Fruit fly (Drosophila melanogaster) whole organism, embryonic: Measurements from ENCODE around the gene raw.

Experiments used
- Atf3 ChIP-seq: fragments of 200-800 bp; sonication (Bioruptor generic); optimal IDR thresholded peaks from 3 replicates; lab custom pipeline; 2016; ENCODE audit warnings: missing biosample characterization, missing genetic modification characterization
- Atf6 ChIP-seq: fragments of 200-800 bp; sonication (Bioruptor generic); IDR thresholded peaks from 2 replicates; pipeline ENCODE4 v1.3.6; 2022; ENCODE audit warnings: missing biosample characterization, missing genetic modification characterization
- CG12219 ChIP-seq: fragments of 200-800 bp; sonication (Bioruptor generic); optimal IDR thresholded peaks from 3 replicates; lab custom pipeline; 2018; ENCODE audit warnings: missing biosample characterization, mild to moderate bottlenecking, missing genetic modification characterization
- CG12744 ChIP-seq: fragments of 200-800 bp; sonication (Bioruptor generic); optimal IDR thresholded peaks from 2 replicates; lab custom pipeline; 2016; ENCODE audit warnings: missing biosample characterization, missing genetic modification characterization
- CG13287 ChIP-seq: fragments of 200-800 bp; sonication (Bioruptor generic); IDR thresholded peaks from 2 replicates; pipeline ENCODE4 v1.3.6; 2022; ENCODE audit warnings: missing biosample characterization, missing genetic modification characterization; ENCODE audit not compliant: partially characterized antibody
- CG13424 ChIP-seq: fragments of 200-800 bp; sonication (Bioruptor generic); optimal IDR thresholded peaks from 2 replicates; lab custom pipeline; 2019; ENCODE audit warnings: missing biosample characterization, mild to moderate bottlenecking, missing genetic modification characterization, moderate library complexity
- CG13624 ChIP-seq: fragments of 200-800 bp; sonication (Bioruptor generic); optimal IDR thresholded peaks from 2 replicates; lab custom pipeline; 2016; ENCODE audit warnings: missing biosample characterization, missing genetic modification characterization
- CG14050 ChIP-seq: fragments of 200-800 bp; sonication (Bioruptor generic); IDR thresholded peaks from 3 replicates; pipeline ENCODE4 v1.3.6; 2022; ENCODE audit warnings: missing biosample characterization, missing genetic modification characterization
- CG17829 ChIP-seq: fragments of 200-800 bp; optimal IDR thresholded peaks from 2 replicates; lab custom pipeline; 2019; ENCODE audit warnings: missing biosample characterization, mild to moderate bottlenecking, missing genetic modification characterization, moderate library complexity
- CG18619 ChIP-seq: fragments of 200-800 bp; sonication (Bioruptor generic); optimal IDR thresholded peaks from 3 replicates; lab custom pipeline; 2017; ENCODE audit warnings: missing biosample characterization, mild to moderate bottlenecking, missing genetic modification characterization
- CG2120 ChIP-seq: fragments of 200-800 bp; sonication (Bioruptor generic); optimal IDR thresholded peaks from 3 replicates; lab custom pipeline; 2016; ENCODE audit warnings: missing biosample characterization, missing genetic modification characterization
- CG2129 ChIP-seq: fragments of 200-800 bp; sonication (Bioruptor generic); IDR thresholded peaks from 2 replicates; pipeline ENCODE4 v1.3.6; 2022; ENCODE audit warnings: missing biosample characterization, missing genetic modification characterization; ENCODE audit not compliant: partially characterized antibody
- CG2889 ChIP-seq: fragments of 200-800 bp; sonication (Bioruptor generic); IDR thresholded peaks from 3 replicates; pipeline ENCODE4 v1.3.6; 2022; ENCODE audit warnings: missing biosample characterization, missing genetic modification characterization
- CG30431 ChIP-seq: fragments of 200-800 bp; sonication (Bioruptor generic); optimal IDR thresholded peaks from 2 replicates; lab custom pipeline; 2017; ENCODE audit warnings: missing biosample characterization, missing genetic modification characterization
- CG31441 ChIP-seq: fragments of 200-800 bp; sonication (Bioruptor generic); IDR thresholded peaks from 2 replicates; pipeline ENCODE4 v1.3.6; 2022; ENCODE audit warnings: missing biosample characterization, missing genetic modification characterization
- CG32532 ChIP-seq: fragments of 200-800 bp; sonication (Bioruptor generic); IDR thresholded peaks from 2 replicates; pipeline ENCODE4 v1.3.6; 2022; ENCODE audit warnings: missing biosample characterization, missing genetic modification characterization
- CG4282 ChIP-seq: fragments of 200-800 bp; sonication (Bioruptor generic); optimal IDR thresholded peaks from 2 replicates; lab custom pipeline; 2016; ENCODE audit warnings: missing biosample characterization, missing genetic modification characterization
- CG4617 ChIP-seq: fragments of 200-800 bp; sonication (Bioruptor generic); optimal IDR thresholded peaks from 3 replicates; lab custom pipeline; 2016; ENCODE audit warnings: missing biosample characterization, missing genetic modification characterization, borderline replicate concordance
- CG4820 ChIP-seq: fragments of 200-800 bp; sonication (Bioruptor generic); optimal IDR thresholded peaks from 3 replicates; lab custom pipeline; 2016; ENCODE audit warnings: missing biosample characterization, missing genetic modification characterization
- CG6254 ChIP-seq: fragments of 200-800 bp; sonication (Bioruptor generic); optimal IDR thresholded peaks from 3 replicates; lab custom pipeline; 2017; ENCODE audit warnings: mild to moderate bottlenecking, missing biosample characterization, missing genetic modification reagents, missing genetic modification characterization
- CG7928 ChIP-seq: fragments of 200-800 bp; sonication (Bioruptor generic); optimal IDR thresholded peaks from 2 replicates; lab custom pipeline; 2017; ENCODE audit warnings: missing biosample characterization, mild to moderate bottlenecking, missing genetic modification characterization
- CG8281 ChIP-seq: fragments of 200-800 bp; sonication (Bioruptor generic); optimal IDR thresholded peaks from 2 replicates; lab custom pipeline; 2018; ENCODE audit warnings: missing biosample characterization, mild to moderate bottlenecking, missing genetic modification characterization, moderate library complexity
- CG8290 ChIP-seq, 3 experiments: fragments of 200-800 bp; sonication (Bioruptor generic); optimal IDR thresholded peaks; 2 replicates each; lab custom pipeline; 2016 to 2019; ENCODE audit warnings: missing biosample characterization in 3 of 3, missing genetic modification characterization in 3 of 3, mild to moderate bottlenecking in 2 of 3, moderate library complexity in 1 of 3
- Dref ChIP-seq: fragments of 200-800 bp; sonication (Bioruptor generic); IDR thresholded peaks from 2 replicates; pipeline ENCODE4 v1.3.6; 2022; ENCODE audit warnings: missing biosample characterization, missing genetic modification characterization
- E2f1 ChIP-seq: fragments of 200-800 bp; sonication (Bioruptor generic); IDR thresholded peaks from 2 replicates; pipeline ENCODE4 v1.3.6; 2022; ENCODE audit warnings: missing biosample characterization, missing genetic modification characterization
- GATAe ChIP-seq: fragments of 200-800 bp; sonication (Bioruptor generic); conservative IDR thresholded peaks from 2 replicates; pipeline ENCODE4 v1.3.6; 2022; ENCODE audit warnings: missing biosample characterization, missing genetic modification characterization
- H15 ChIP-seq: fragments of 200-800 bp; sonication (Bioruptor generic); IDR thresholded peaks from 3 replicates; pipeline ENCODE4 v1.3.6; 2022; ENCODE audit warnings: missing biosample characterization, missing genetic modification characterization
- HLH4C ChIP-seq: fragments of 200-800 bp; sonication (Bioruptor generic); IDR thresholded peaks from 3 replicates; pipeline ENCODE4 v1.3.6; 2022; ENCODE audit warnings: missing biosample characterization, missing genetic modification characterization; ENCODE audit not compliant: partially characterized antibody
- Hmx ChIP-seq: fragments of 200-800 bp; sonication (Bioruptor generic); optimal IDR thresholded peaks from 2 replicates; lab custom pipeline; 2016; ENCODE audit warnings: missing biosample characterization, missing genetic modification characterization
- Hr39 ChIP-seq: fragments of >200 bp; optimal IDR thresholded peaks from 2 replicates; lab custom pipeline; 2017
- NFAT ChIP-seq: fragments of 200-800 bp; sonication (Bioruptor generic); IDR thresholded peaks from 2 replicates; pipeline ENCODE4 v1.3.6; 2022; ENCODE audit warnings: missing biosample characterization, missing genetic modification characterization
- NK7.1 ChIP-seq: fragments of 200-800 bp; sonication (Bioruptor generic); optimal IDR thresholded peaks from 3 replicates; lab custom pipeline; 2016; ENCODE audit warnings: missing biosample characterization, missing genetic modification characterization
- Poxn ChIP-seq: fragments of 200-800 bp; sonication (Bioruptor generic); IDR thresholded peaks from 2 replicates; pipeline ENCODE4 v1.3.6; 2022; ENCODE audit warnings: missing biosample characterization, missing genetic modification characterization
- Xrp1 ChIP-seq: fragments of 200-800 bp; sonication (Bioruptor generic); IDR thresholded peaks from 2 replicates; pipeline ENCODE4 v1.3.6; 2022; ENCODE audit warnings: missing biosample characterization, missing genetic modification characterization
- caup ChIP-seq: fragments of 200-800 bp; sonication (Bioruptor generic); optimal IDR thresholded peaks from 3 replicates; lab custom pipeline; 2017; ENCODE audit warnings: missing biosample characterization, mild to moderate bottlenecking, missing genetic modification characterization, moderate library complexity; ENCODE audit not compliant: severe bottlenecking
- dmrt11E ChIP-seq: fragments of 200-800 bp; sonication (Bioruptor generic); optimal IDR thresholded peaks from 3 replicates; lab custom pipeline; 2018; ENCODE audit warnings: missing biosample characterization, mild to moderate bottlenecking, missing genetic modification characterization, moderate library complexity
- dysf ChIP-seq: fragments of 200-800 bp; sonication (Bioruptor generic); IDR thresholded peaks from 3 replicates; pipeline ENCODE4 v1.3.6; 2022; ENCODE audit warnings: missing biosample characterization, missing genetic modification characterization
- exex ChIP-seq: fragments of 200-800 bp; sonication (Bioruptor generic); optimal IDR thresholded peaks from 4 replicates; lab custom pipeline; 2018; ENCODE audit warnings: missing biosample characterization, mild to moderate bottlenecking, missing genetic modification characterization, moderate library complexity
- gcm2 ChIP-seq: fragments of 200-800 bp; sonication (Bioruptor generic); optimal IDR thresholded peaks from 2 replicates; lab custom pipeline; 2016; ENCODE audit warnings: missing biosample characterization, missing genetic modification characterization
- hb ChIP-seq: fragments of 200-800 bp; sonication (Bioruptor generic); IDR thresholded peaks from 3 replicates; pipeline ENCODE4 v1.3.6; 2022; ENCODE audit warnings: missing biosample characterization, missing genetic modification characterization; ENCODE audit not compliant: partially characterized antibody
- hth ChIP-seq: fragments of >200 bp; optimal IDR thresholded peaks from 2 replicates; lab custom pipeline; 2017; ENCODE audit warnings: inconsistent platforms
- klu ChIP-seq: fragments of 200-800 bp; sonication (Bioruptor generic); IDR thresholded peaks from 2 replicates; pipeline ENCODE4 v1.3.6; 2022; ENCODE audit warnings: missing biosample characterization, missing genetic modification characterization
- lola ChIP-seq, 3 experiments: fragments of >200 bp in 2 of 3; fragments of 200-800 bp in 1 of 3; sonication (Bioruptor generic) in 1 of 3; optimal IDR thresholded peaks; 2 replicates each; lab custom pipeline; 2017 to 2019; ENCODE audit warnings: missing biosample characterization in 3 of 3, missing genetic modification characterization in 3 of 3, mild to moderate bottlenecking in 1 of 3, moderate library complexity in 1 of 3
- mam ChIP-seq: fragments of 200-800 bp; sonication (Bioruptor generic); optimal IDR thresholded peaks from 3 replicates; lab custom pipeline; 2016; ENCODE audit warnings: missing biosample characterization, missing genetic modification characterization
- nau ChIP-seq: fragments of 200-800 bp; sonication (Bioruptor generic); optimal IDR thresholded peaks from 3 replicates; lab custom pipeline; 2017; ENCODE audit warnings: missing biosample characterization, mild to moderate bottlenecking, missing genetic modification characterization, missing genetic modification reagents
- pan ChIP-seq, 4 experiments: fragments of >200 bp in 3 of 4; fragments of 200-800 bp in 1 of 4; sonication (Bioruptor generic) in 1 of 4; optimal IDR thresholded peaks in 3 of 4; IDR thresholded peaks in 1 of 4; 2 replicates each; pipeline versions ENCODE4 v1.3.6 to Lab custom; 2017 to 2022; ENCODE audit warnings: missing biosample characterization in 2 of 4, missing genetic modification characterization in 2 of 4, mixed read lengths in 1 of 4
- ranshi ChIP-seq: fragments of 200-800 bp; sonication (Bioruptor generic); IDR thresholded peaks from 2 replicates; pipeline ENCODE4 v1.3.6; 2022; ENCODE audit warnings: missing biosample characterization, missing genetic modification characterization
- sna ChIP-seq: fragments of 200-800 bp; sonication (Bioruptor generic); IDR thresholded peaks from 2 replicates; pipeline ENCODE4 v1.3.6; 2022; ENCODE audit warnings: missing biosample characterization, missing genetic modification characterization; ENCODE audit not compliant: partially characterized antibody
- toy ChIP-seq: fragments of 200-800 bp; sonication (Bioruptor generic); IDR thresholded peaks from 2 replicates; pipeline ENCODE4 v1.3.6; 2022; ENCODE audit warnings: missing biosample characterization, missing genetic modification characterization
- unc-4 ChIP-seq: fragments of 200-800 bp; sonication (Bioruptor generic); IDR thresholded peaks from 2 replicates; pipeline ENCODE4 v1.3.6; 2022; ENCODE audit warnings: missing biosample characterization, missing genetic modification characterization; ENCODE audit not compliant: partially characterized antibody

raw gene

dm6 chr2L:8738253-8738665 is 2.2 kb downstream of the raw start (continued):
- no peak for TF ChIP-seq dysf (GFP tag; lab: Robert Waterston, UW)
- no peak for TF ChIP-seq CG12744 (GFP tag; lab: Kevin White, UChicago)
- peak; percentile 20; the same call in 1 of the 2 replicates for TF ChIP-seq CG31441
- TF ChIP-seq CG2120 (GFP tag; lab: Kevin White, UChicago): peak; percentile 78
- TF ChIP-seq Atf6: peak; percentile 64
- no peak for TF ChIP-seq Hmx (GFP tag; lab: Kevin White, UChicago)
- TF ChIP-seq GATAe (GFP tag; lab: Robert Waterston, UW): peak; percentile 91
- TF ChIP-seq CG13287 (GFP tag; lab: Robert Waterston, UW): no peak; the same call in 1 of the 2 replicates
- TF ChIP-seq CG4617 (GFP tag; lab: Kevin White, UChicago): no peak
- no peak for TF ChIP-seq CG2129 (GFP tag; lab: Robert Waterston, UW)
- no peak for TF ChIP-seq pan (optimal IDR thresholded peaks at IDR 0.05; lab: Kevin White, UChicago)
- peak in 1 of 2 experiments; percentile 63 for TF ChIP-seq pan (GFP tag; optimal IDR thresholded peaks at IDR 0.05 in 1 of 2, IDR thresholded peaks at IDR 0.05 in 1 of 2)
- TF ChIP-seq CG12219 (GFP tag; lab: Kevin White, UChicago): peak; percentile 18
- no peak for TF ChIP-seq Dref (GFP tag; lab: Robert Waterston, UW)
- peak; percentile 50 for TF ChIP-seq nau (GFP tag; lab: Kevin White, UChicago)
- TF ChIP-seq mam (GFP tag; lab: Kevin White, UChicago): peak; percentile 2
- TF ChIP-seq CG32532 (GFP tag; lab: Robert Waterston, UW): peak; percentile 79
- no peak for TF ChIP-seq Poxn (GFP tag; lab: Robert Waterston, UW)
- no peak for TF ChIP-seq CG7928 (GFP tag; lab: Kevin White, UChicago)
- peak; percentile 33 for TF ChIP-seq CG13424
- TF ChIP-seq E2f1 (GFP tag; lab: Robert Waterston, UW): 0 out of 2 replicates have a peak, but pooled peaks have one; percentile 25
- TF ChIP-seq NFAT: peak; percentile 60; the same call in 1 of the 2 replicates
- TF ChIP-seq CG2889: no peak
- TF ChIP-seq toy (GFP tag; lab: Robert Waterston, UW): no peak
- no peak for TF ChIP-seq hth
- TF ChIP-seq CG8290 (GFP tag; optimal IDR thresholded peaks at IDR 0.05; lab: Kevin White, UChicago): no peak
- TF ChIP-seq CG8290 (tag; optimal IDR thresholded peaks at IDR 0.05; lab: Kevin White, UChicago): peak in 1 of 2 experiments; percentile 39
- TF ChIP-seq H15 (GFP tag; lab: Robert Waterston, UW): 0 out of 3 replicates have a peak, but pooled peaks have one; percentile 31
- TF ChIP-seq klu (GFP tag; lab: Robert Waterston, UW): no peak
- TF ChIP-seq Xrp1 (GFP tag; lab: Robert Waterston, UW): peak; percentile 48; the same call in 1 of the 2 replicates
- TF ChIP-seq caup (GFP tag; lab: Kevin White, UChicago): peak; percentile 72
- no peak for TF ChIP-seq dmrt11E (tag; lab: Kevin White, UChicago)
- TF ChIP-seq Hr39: no peak
- 0 out of 2 replicates have a peak, but pooled peaks have one; percentile 29 for TF ChIP-seq ranshi (GFP tag; lab: Robert Waterston, UW)
- no peak for TF ChIP-seq NK7.1 (GFP tag; lab: Kevin White, UChicago)
- no peak; the same call in 2 of the 3 replicates for TF ChIP-seq HLH4C (GFP tag; lab: Robert Waterston, UW)
- no peak for TF ChIP-seq gcm2 (GFP tag; lab: Kevin White, UChicago)
- TF ChIP-seq CG30431 (GFP tag; lab: Kevin White, UChicago): no peak
- TF ChIP-seq CG6254 (GFP tag; lab: Kevin White, UChicago): no peak
- TF ChIP-seq CG13624 (GFP tag; lab: Kevin White, UChicago): no peak
- TF ChIP-seq sna (GFP tag; lab: Robert Waterston, UW): no peak
- no peak for TF ChIP-seq CG4820 (GFP tag; lab: Kevin White, UChicago)
- TF ChIP-seq CG14050: peak; percentile 29; the same call in 1 of the 3 replicates
- TF ChIP-seq CG8281 (tag; lab: Kevin White, UChicago): peak; percentile 77
- TF ChIP-seq CG4282 (GFP tag; lab: Kevin White, UChicago): no peak
- no peak for TF ChIP-seq lola (GFP tag; optimal IDR thresholded peaks at IDR 0.05; lab: Kevin White, UChicago)
- no peak for TF ChIP-seq Atf3 (GFP tag; lab: Kevin White, UChicago)
- TF ChIP-seq hb (GFP tag; lab: Robert Waterston, UW): no peak
- TF ChIP-seq CG18619: peak; percentile 3
- TF ChIP-seq unc-4: no peak
- peak; percentile 18 for TF ChIP-seq CG17829
- peak; percentile 94 for TF ChIP-seq exex
